Worm (Caenorhabditis elegans) whole organism, L4/young adult: Measurements from ENCODE around the gene C36E6.2.

Source experiments
- dao-5 ChIP-seq: sonication (generic microtip); optimal IDR thresholded peaks from 2 replicates; lab custom pipeline; 2016; ENCODE audit warnings: missing genotype, missing genetic modification characterization, moderate library complexity, missing compliant biosample characterization
- him-1 ChIP-seq: sonication (generic microtip); optimal IDR thresholded peaks from 2 replicates; lab custom pipeline; 2016; ENCODE audit warnings: missing genotype, missing genetic modification reagents, missing genetic modification characterization, missing compliant biosample characterization

- no peak for TF ChIP-seq him-1 (tag; lab: Kevin White, UChicago)
- no peak for TF ChIP-seq dao-5 (tag; lab: Kevin White, UChicago)
Observed at ce11 chrX:17428803-17429202, 22.7 kb upstream of the C36E6.2 start, which contains the start of gene pbo-6.
